Worm (Caenorhabditis elegans) whole organism, mixed stage, embryonic: ENCODE measurements around the gene ccd-5.

Experiments used
- blmp-1 ChIP-seq: fragments of 150-350 bp; optimal IDR thresholded peaks from 2 replicates; lab custom pipeline; 2014; ENCODE audit warnings: missing biosample characterization, missing genetic modification characterization
- ceh-83 ChIP-seq: fragments of 200-800 bp; sonication (Bioruptor generic); optimal IDR thresholded peaks from 2 replicates; lab custom pipeline; 2018; ENCODE audit warnings: mild to moderate bottlenecking, missing genetic modification characterization, missing compliant biosample characterization
- elt-3 ChIP-seq: fragments of 150-350 bp; optimal IDR thresholded peaks from 2 replicates; lab custom pipeline; 2014; ENCODE audit warnings: missing biosample characterization, missing genetic modification characterization
- nhr-2 ChIP-seq: fragments of 150-350 bp; optimal IDR thresholded peaks from 2 replicates; lab custom pipeline; 2014; ENCODE audit warnings: missing biosample characterization, missing genetic modification characterization
- snpc-4 ChIP-seq: fragments of 150-350 bp; optimal IDR thresholded peaks from 2 replicates; lab custom pipeline; 2014; ENCODE audit warnings: missing biosample characterization, missing genetic modification characterization
- unc-39 ChIP-seq: fragments of 150-350 bp; optimal IDR thresholded peaks from 2 replicates; lab custom pipeline; 2014; ENCODE audit warnings: missing biosample characterization, missing genetic modification characterization
- unc-62 ChIP-seq: fragments of 150-350 bp; optimal IDR thresholded peaks from 2 replicates; lab custom pipeline; 2014; ENCODE audit warnings: missing biosample characterization, missing genetic modification reagents, missing genetic modification characterization
- ztf-11 ChIP-seq: fragments of 150-350 bp; optimal IDR thresholded peaks from 2 replicates; lab custom pipeline; 2014; ENCODE audit warnings: missing biosample characterization, missing genetic modification characterization

- TF ChIP-seq unc-39 (tag; lab: Kevin White, UChicago) (no peak), snpc-4 (tag; lab: Kevin White, UChicago) (no peak), blmp-1 (tag; lab: Kevin White, UChicago) (no peak), nhr-2 (tag; lab: Kevin White, UChicago) (no peak), elt-3 (no peak), ceh-83 (GFP tag; lab: Kevin White, UChicago) (no peak), unc-62 (no peak), ztf-11 (tag; lab: Kevin White, UChicago) (no peak)
Observed at ce11 chrX:2604358-2605016, 32.0 kb upstream of the ccd-5 start.
